Fruit fly (Drosophila melanogaster): ENCODE measurements around the gene mei-217.

DNA sequence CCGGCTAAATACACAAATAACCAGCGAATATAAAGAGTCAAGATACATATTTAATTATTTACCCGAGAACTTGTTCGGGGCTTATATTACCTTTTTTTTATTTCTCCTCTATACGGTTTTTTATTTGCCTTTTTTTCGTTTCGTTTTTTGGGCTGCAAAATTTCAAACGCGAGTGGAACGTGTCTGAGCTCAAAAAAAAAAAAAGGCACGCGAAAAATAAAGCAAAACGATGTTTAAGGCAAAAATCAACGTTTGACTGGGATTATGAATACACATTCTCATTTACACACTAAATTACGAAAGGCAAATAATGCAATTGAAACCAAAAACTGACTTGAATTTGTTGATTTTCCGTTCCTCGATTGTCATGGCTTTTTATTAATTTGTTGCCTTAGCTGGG lies 33.1 kb downstream of the mei-217 start:
- TF ChIP-seq CTCF (optimal IDR thresholded peaks at IDR 0.05) (no peak), CG8478 (optimal IDR thresholded peaks at IDR 0.05) (no peak)

All from S2 (cell line).